Worm (Caenorhabditis elegans) whole organism, late embryonic: Measurements from ENCODE around the gene C13C4.8.

Source experiments
- C08G9.2 ChIP-seq: sonication (generic microtip); optimal IDR thresholded peaks from 2 replicates; lab custom pipeline; 2016; ENCODE audit warnings: mild to moderate bottlenecking, missing genetic modification characterization, moderate library complexity, missing compliant biosample characterization
- K02D7.2 ChIP-seq: sonication (generic microtip); optimal IDR thresholded peaks from 2 replicates; lab custom pipeline; 2017; ENCODE audit warnings: mild to moderate bottlenecking, missing genetic modification characterization, missing compliant biosample characterization
- K09A11.1 ChIP-seq: sonication (generic microtip); optimal IDR thresholded peaks from 2 replicates; lab custom pipeline; 2017; ENCODE audit warnings: antibody characterized with exemption, mild to moderate bottlenecking, missing genetic modification characterization, missing compliant biosample characterization; ENCODE audit not compliant: insufficient read depth
- T23F11.4 ChIP-seq: fragments of 200-800 bp; sonication (Bioruptor generic); optimal IDR thresholded peaks from 2 replicates; lab custom pipeline; 2018; ENCODE audit warnings: mild to moderate bottlenecking, missing genetic modification characterization, missing compliant biosample characterization
- ahr-1 ChIP-seq: sonication (generic microtip); optimal IDR thresholded peaks from 2 replicates; lab custom pipeline; 2016; ENCODE audit warnings: missing genetic modification characterization, missing compliant biosample characterization
- ama-1 ChIP-seq: fragments of 150-350 bp; optimal IDR thresholded peaks from 2 replicates; lab custom pipeline; 2014
- ceh-14 ChIP-seq: sonication (generic microtip); optimal IDR thresholded peaks from 2 replicates; lab custom pipeline; 2016; ENCODE audit warnings: missing genotype, missing genetic modification characterization, missing compliant biosample characterization
- ceh-18 ChIP-seq: sonication (generic microtip); optimal IDR thresholded peaks from 2 replicates; lab custom pipeline; 2016; ENCODE audit warnings: missing genetic modification characterization, missing compliant biosample characterization
- ceh-2 ChIP-seq: sonication (generic microtip); optimal IDR thresholded peaks from 2 replicates; lab custom pipeline; 2016; ENCODE audit warnings: missing genotype, missing genetic modification characterization, missing compliant biosample characterization
- ceh-22 ChIP-seq: sonication (generic microtip); optimal IDR thresholded peaks from 2 replicates; lab custom pipeline; 2017; ENCODE audit warnings: missing biosample characterization, missing genetic modification characterization
- ceh-24 ChIP-seq: sonication (generic microtip); optimal IDR thresholded peaks from 2 replicates; lab custom pipeline; 2016; ENCODE audit warnings: mild to moderate bottlenecking, missing genetic modification characterization, missing compliant biosample characterization
- ceh-30 ChIP-seq: fragments of 150-350 bp; optimal IDR thresholded peaks from 2 replicates; lab custom pipeline; 2014; ENCODE audit warnings: missing biosample characterization, missing genetic modification characterization
- ceh-31 ChIP-seq: sonication (generic microtip); optimal IDR thresholded peaks from 2 replicates; lab custom pipeline; 2016; ENCODE audit warnings: missing genetic modification characterization, missing compliant biosample characterization
- ceh-45 ChIP-seq: fragments of 200-800 bp; sonication (Bioruptor generic); IDR thresholded peaks from 2 replicates; pipeline ENCODE4 v1.3.6; 2022; ENCODE audit warnings: missing genetic modification reagents, missing genetic modification characterization, missing compliant biosample characterization
- ceh-6 ChIP-seq: fragments of 200-800 bp; sonication (Bioruptor generic); optimal IDR thresholded peaks from 2 replicates; lab custom pipeline; 2018; ENCODE audit warnings: mild to moderate bottlenecking, missing genetic modification characterization, missing compliant biosample characterization
- ceh-9 ChIP-seq: sonication (generic microtip); optimal IDR thresholded peaks from 2 replicates; lab custom pipeline; 2016; ENCODE audit warnings: mild to moderate bottlenecking, missing genetic modification characterization, inconsistent platforms, missing compliant biosample characterization
- che-1 ChIP-seq: sonication (generic microtip); optimal IDR thresholded peaks from 2 replicates; lab custom pipeline; 2016; ENCODE audit warnings: mild to moderate bottlenecking, missing genetic modification characterization, missing compliant biosample characterization
- dve-1 ChIP-seq: sonication (generic microtip); optimal IDR thresholded peaks from 2 replicates; lab custom pipeline; 2017; ENCODE audit warnings: antibody characterized with exemption, mild to moderate bottlenecking, missing genetic modification characterization, missing compliant biosample characterization
- elt-2 ChIP-seq: sonication (generic microtip); optimal IDR thresholded peaks from 2 replicates; lab custom pipeline; 2016; ENCODE audit warnings: missing genetic modification reagents, missing genetic modification characterization, missing compliant biosample characterization
- eyg-1 ChIP-seq: sonication (generic microtip); optimal IDR thresholded peaks from 2 replicates; lab custom pipeline; 2016; ENCODE audit warnings: missing genotype, missing genetic modification characterization, missing compliant biosample characterization
- fkh-10 ChIP-seq: fragments of 150-350 bp; optimal IDR thresholded peaks from 2 replicates; lab custom pipeline; 2014; ENCODE audit warnings: missing biosample characterization, missing genetic modification reagents, missing genetic modification characterization
- fkh-6 ChIP-seq: sonication (generic microtip); optimal IDR thresholded peaks from 2 replicates; lab custom pipeline; 2016; ENCODE audit warnings: missing genetic modification characterization, missing compliant biosample characterization
- gmeb-2 ChIP-seq: sonication (generic microtip); optimal IDR thresholded peaks from 2 replicates; lab custom pipeline; 2016; ENCODE audit warnings: missing genetic modification characterization, inconsistent platforms, missing compliant biosample characterization
- lim-6 ChIP-seq: sonication (generic microtip); optimal IDR thresholded peaks from 2 replicates; lab custom pipeline; 2016; ENCODE audit warnings: missing genetic modification characterization, missing compliant biosample characterization
- lin-11 ChIP-seq: fragments of 200-800 bp; sonication (Bioruptor generic); optimal IDR thresholded peaks from 2 replicates; lab custom pipeline; 2018; ENCODE audit warnings: mild to moderate bottlenecking, missing genetic modification characterization, missing compliant biosample characterization
- madf-2 ChIP-seq: sonication (generic microtip); optimal IDR thresholded peaks from 2 replicates; lab custom pipeline; 2017; ENCODE audit warnings: missing genetic modification characterization, missing compliant biosample characterization
- nfya-1 ChIP-seq: sonication (generic microtip); optimal IDR thresholded peaks from 2 replicates; lab custom pipeline; 2017; ENCODE audit warnings: missing genetic modification characterization, mild to moderate bottlenecking, missing compliant biosample characterization, antibody characterized with exemption, moderate library complexity
- nhr-11 ChIP-seq: fragments of 150-350 bp; optimal IDR thresholded peaks from 2 replicates; lab custom pipeline; 2014; ENCODE audit warnings: missing biosample characterization, missing genetic modification characterization
- npax-4 ChIP-seq: sonication (generic microtip); optimal IDR thresholded peaks from 2 replicates; lab custom pipeline; 2016; ENCODE audit warnings: missing genetic modification characterization, missing compliant biosample characterization
- pha-2 ChIP-seq: sonication (generic microtip); optimal IDR thresholded peaks from 2 replicates; lab custom pipeline; 2017; ENCODE audit warnings: mild to moderate bottlenecking, missing genetic modification characterization, missing compliant biosample characterization
- ref-2 ChIP-seq: sonication (generic microtip); optimal IDR thresholded peaks from 2 replicates; lab custom pipeline; 2016; ENCODE audit warnings: missing genetic modification characterization, missing compliant biosample characterization
- sdc-2 ChIP-seq: sonication (generic microtip); optimal IDR thresholded peaks from 2 replicates; lab custom pipeline; 2016; ENCODE audit warnings: missing genotype, missing genetic modification characterization, missing compliant biosample characterization
- sox-2 ChIP-seq: fragments of 200-800 bp; sonication (Bioruptor generic); IDR thresholded peaks from 2 replicates; pipeline ENCODE4 v1.3.6; 2022; ENCODE audit warnings: missing genetic modification reagents, missing genetic modification characterization, missing compliant biosample characterization
- sox-4 ChIP-seq: sonication (generic microtip); optimal IDR thresholded peaks from 2 replicates; lab custom pipeline; 2017; ENCODE audit warnings: mild to moderate bottlenecking, missing genetic modification characterization, inconsistent platforms, missing compliant biosample characterization
- syd-9 ChIP-seq: sonication (generic microtip); optimal IDR thresholded peaks from 2 replicates; lab custom pipeline; 2016; ENCODE audit warnings: mild to moderate bottlenecking, missing genetic modification characterization, moderate library complexity, missing compliant biosample characterization
- tbx-2 ChIP-seq: sonication (generic microtip); optimal IDR thresholded peaks from 2 replicates; lab custom pipeline; 2016; ENCODE audit warnings: missing genetic modification characterization, missing compliant biosample characterization
- tbx-7 ChIP-seq: sonication (generic microtip); optimal IDR thresholded peaks from 2 replicates; lab custom pipeline; 2016; ENCODE audit warnings: missing genotype, missing genetic modification characterization, missing compliant biosample characterization
- ttx-3 ChIP-seq: sonication (generic microtip); optimal IDR thresholded peaks from 2 replicates; lab custom pipeline; 2016; ENCODE audit warnings: missing genetic modification reagents, missing genetic modification characterization, missing compliant biosample characterization
- unc-3 ChIP-seq, 2 experiments: fragments of 200-800 bp in 1 of 2; sonication (Bioruptor generic) in 1 of 2; sonication (generic microtip) in 1 of 2; conservative IDR thresholded peaks in 1 of 2; optimal IDR thresholded peaks in 1 of 2; 2 replicates each; pipeline versions ENCODE4 v1.3.6 to Lab custom; 2016 to 2022; ENCODE audit warnings: missing compliant biosample characterization in 2 of 2, missing genetic modification characterization in 2 of 2, missing genetic modification reagents in 1 of 2
- unc-42 ChIP-seq: sonication (generic microtip); optimal IDR thresholded peaks from 2 replicates; lab custom pipeline; 2016; ENCODE audit warnings: missing genotype, missing genetic modification characterization, missing compliant biosample characterization
- unc-55 ChIP-seq: sonication (generic microtip); optimal IDR thresholded peaks from 2 replicates; lab custom pipeline; 2017; ENCODE audit warnings: missing biosample characterization, missing genetic modification reagents, missing genetic modification characterization
- unc-86 ChIP-seq: sonication (generic microtip); optimal IDR thresholded peaks from 2 replicates; lab custom pipeline; 2016; ENCODE audit warnings: missing genetic modification characterization, missing compliant biosample characterization

The C13C4.8 gene

DNA sequence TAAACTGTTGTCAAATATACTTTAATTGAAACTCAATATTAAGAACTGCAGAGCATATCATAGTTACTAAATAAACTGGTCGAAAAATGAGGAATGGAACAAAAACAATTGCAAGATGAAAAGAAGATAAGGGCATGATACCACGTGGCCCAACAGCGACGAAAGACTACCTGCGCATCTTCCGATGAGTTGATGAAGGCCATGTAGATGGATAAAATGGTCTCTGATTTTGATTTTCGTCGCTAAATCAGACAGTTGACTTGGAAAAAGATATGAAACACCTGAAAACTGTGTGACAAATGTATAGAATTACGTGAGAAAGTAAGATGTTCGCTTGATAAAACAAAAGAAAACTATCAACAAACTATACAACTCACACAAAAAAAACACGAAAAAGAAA, 46.3 kb upstream of the C13C4.8 start:
- no peak for TF ChIP-seq ceh-22 (tag; lab: Kevin White, UChicago)
- TF ChIP-seq ama-1 (lab: Kevin White, UChicago): no peak
- no peak for TF ChIP-seq nhr-11 (tag; lab: Kevin White, UChicago)
- TF ChIP-seq ceh-31 (tag; lab: Kevin White, UChicago): no peak
- no peak for TF ChIP-seq ceh-30 (tag; lab: Kevin White, UChicago)
- TF ChIP-seq gmeb-2 (tag; lab: Kevin White, UChicago): no peak
- TF ChIP-seq sox-2: no peak
- TF ChIP-seq syd-9 (tag; lab: Kevin White, UChicago): no peak
- TF ChIP-seq sdc-2: no peak
- TF ChIP-seq ahr-1 (tag; lab: Kevin White, UChicago): no peak
- no peak for TF ChIP-seq pha-2 (tag; lab: Kevin White, UChicago)
- TF ChIP-seq unc-42 (tag; lab: Kevin White, UChicago): no peak

DNA sequence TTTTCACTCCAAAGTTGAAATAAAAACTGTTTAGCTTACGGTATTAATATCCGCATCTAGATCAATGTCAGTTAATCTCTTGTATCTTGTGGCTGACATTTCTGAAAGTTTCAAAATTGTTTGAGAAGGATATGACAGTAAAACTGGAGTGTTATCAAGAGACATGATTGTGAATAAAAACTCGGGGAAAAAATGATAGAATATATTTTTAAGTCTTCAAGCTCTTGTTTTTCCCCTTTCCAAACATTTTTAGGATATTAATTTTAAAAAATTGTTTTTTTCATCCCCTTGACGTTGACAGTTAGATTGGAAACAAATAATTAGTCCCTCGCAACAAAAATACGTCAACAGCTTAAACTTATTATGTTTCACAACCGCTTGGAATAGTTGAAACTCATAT, 42.9 kb upstream of the C13C4.8 start, which contains the start of gene R07B7.6:
R07B7.6 (minus strand) TSS at position 101 of the 400 bp plus-strand sequence.
- TF ChIP-seq ref-2 (tag; lab: Kevin White, UChicago) (no peak), nfya-1 (tag; lab: Kevin White, UChicago) (no peak), C08G9.2 (tag; lab: Kevin White, UChicago) (no peak), K09A11.1 (tag; lab: Kevin White, UChicago) (no peak), lim-6 (tag; lab: Kevin White, UChicago) (no peak), ceh-22 (tag; lab: Kevin White, UChicago) (no peak), madf-2 (tag; lab: Kevin White, UChicago) (no peak), ceh-30 (tag; lab: Kevin White, UChicago) (no peak), tbx-7 (tag; lab: Kevin White, UChicago) (no peak), ceh-2 (tag; lab: Kevin White, UChicago) (no peak), unc-86 (tag; lab: Kevin White, UChicago) (no peak), K02D7.2 (tag; lab: Kevin White, UChicago) (no peak), ceh-45 (no peak), dve-1 (no peak), ceh-18 (tag; lab: Kevin White, UChicago) (no peak), ceh-6 (GFP tag; lab: Kevin White, UChicago) (no peak), unc-55 (GFP tag; lab: Kevin White, UChicago) (no peak), sox-4 (tag; lab: Kevin White, UChicago) (no peak), pha-2 (tag; lab: Kevin White, UChicago) (no peak)

DNA sequence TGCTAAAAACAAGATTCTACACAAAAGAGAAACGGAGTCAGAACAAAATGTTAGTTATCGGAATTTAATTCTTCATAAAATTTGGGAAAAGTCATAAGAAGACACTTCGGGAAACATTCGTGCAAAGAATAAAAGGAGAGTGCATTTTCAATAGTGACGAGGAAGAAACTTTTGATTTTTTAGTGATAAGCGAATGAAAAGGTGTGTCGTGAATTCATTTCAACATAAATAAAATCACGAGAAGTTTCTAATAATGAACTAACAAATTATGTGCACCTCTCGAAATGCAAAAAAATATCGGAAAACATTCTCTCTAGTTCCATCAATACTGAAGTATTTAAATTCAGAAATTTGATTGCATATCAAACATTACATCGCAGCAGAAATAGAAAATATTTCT, 41.8 kb upstream of the C13C4.8 start:
- TF ChIP-seq dve-1 (no peak), fkh-6 (tag; lab: Kevin White, UChicago) (no peak), ceh-30 (tag; lab: Kevin White, UChicago) (no peak), C08G9.2 (tag; lab: Kevin White, UChicago) (no peak)

DNA sequence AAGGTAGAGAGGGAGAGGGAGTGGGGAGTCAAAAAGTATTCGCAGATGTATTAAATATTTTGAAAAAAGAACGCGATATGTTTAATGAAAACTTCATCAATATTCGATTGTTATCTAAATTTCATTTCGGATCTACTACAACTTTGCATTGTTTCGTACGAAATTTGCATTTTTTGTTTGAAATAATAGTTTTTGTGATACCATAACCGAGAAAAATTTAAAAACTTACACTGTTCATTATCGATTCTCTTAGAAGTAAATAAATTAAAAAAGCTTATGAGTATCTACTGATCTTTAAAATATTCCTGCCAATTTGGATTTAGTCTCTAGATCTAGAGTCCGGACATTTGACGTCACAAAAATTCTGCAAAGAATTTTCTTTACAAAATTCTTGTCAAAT, 37.5 kb upstream of the C13C4.8 start, which contains the start of gene R07B7.9:
R07B7.9 (minus strand) TSS at position 101 of the 400 bp plus-strand sequence.
- TF ChIP-seq T23F11.4: no peak
- no peak for TF ChIP-seq ceh-14 (tag; lab: Kevin White, UChicago)
- TF ChIP-seq lin-11 (tag; lab: Kevin White, UChicago): no peak

DNA sequence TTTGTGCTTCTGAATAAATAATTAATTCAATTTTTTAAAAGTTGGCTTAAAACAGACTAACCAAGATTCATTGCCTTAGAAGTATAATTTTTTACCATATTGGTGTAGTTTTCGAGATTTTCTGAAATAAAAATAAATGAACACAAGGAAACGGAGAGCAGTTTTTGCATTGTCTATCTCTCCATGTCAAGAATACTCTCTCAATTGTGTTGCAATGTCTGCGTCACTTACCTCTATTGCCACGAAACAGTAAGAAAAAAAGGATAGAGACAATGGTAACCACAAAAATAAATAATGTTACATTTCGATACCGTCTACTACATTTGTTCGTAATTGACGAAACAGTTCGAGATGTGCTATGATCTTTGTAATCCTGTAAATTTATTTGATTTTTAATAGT, 34.9 kb upstream of the C13C4.8 start, which contains the start of gene R07B7.10:
R07B7.10 (plus strand) TSS at position 285 of the 400 bp plus-strand sequence.
- TF ChIP-seq C08G9.2 (tag; lab: Kevin White, UChicago) (no peak), eyg-1 (tag; lab: Kevin White, UChicago) (no peak), ceh-14 (tag; lab: Kevin White, UChicago) (no peak), unc-3 (GFP tag; conservative IDR thresholded peaks at IDR 0.05; lab: Robert Waterston, UW) (no peak), unc-3 (tag; optimal IDR thresholded peaks at IDR 0.05; lab: Kevin White, UChicago) (no peak), ttx-3 (no peak), lin-11 (tag; lab: Kevin White, UChicago) (no peak), fkh-10 (no peak), pha-2 (tag; lab: Kevin White, UChicago) (no peak), ceh-9 (tag; lab: Kevin White, UChicago) (no peak), gmeb-2 (tag; lab: Kevin White, UChicago) (no peak), che-1 (tag; lab: Kevin White, UChicago) (no peak), elt-2 (tag; lab: Kevin White, UChicago) (no peak), tbx-2 (tag; lab: Kevin White, UChicago) (no peak), npax-4 (no peak), ceh-24 (no peak)
